Fruit fly (Drosophila melanogaster) whole organism, embryonic: Measurements from ENCODE around the gene CG10508.

Experiments used
- Atf3 ChIP-seq: fragments of 200-800 bp; sonication (Bioruptor generic); optimal IDR thresholded peaks from 3 replicates; lab custom pipeline; 2016; ENCODE audit warnings: missing biosample characterization, missing genetic modification characterization
- Awh ChIP-seq: fragments of 200-800 bp; sonication (Bioruptor generic); IDR thresholded peaks from 2 replicates; pipeline ENCODE4, ENCODE4 v1.3.6; 2022; ENCODE audit warnings: missing biosample characterization, missing genetic modification characterization
- CG1024 ChIP-seq: fragments of 200-800 bp; sonication (Bioruptor generic); IDR thresholded peaks from 2 replicates; pipeline ENCODE4 v1.3.6; 2022; ENCODE audit warnings: missing biosample characterization, missing genetic modification characterization
- CG10543 ChIP-seq: fragments of 200-800 bp; sonication (Bioruptor generic); optimal IDR thresholded peaks from 3 replicates; lab custom pipeline; 2017; ENCODE audit warnings: missing biosample characterization, mild to moderate bottlenecking, missing genetic modification characterization, moderate library complexity
- CG11504 ChIP-seq: fragments of 200-800 bp; sonication (Bioruptor generic); optimal IDR thresholded peaks from 3 replicates; lab custom pipeline; 2019; ENCODE audit warnings: missing biosample characterization, mild to moderate bottlenecking, missing genetic modification characterization, moderate library complexity
- CG12769 ChIP-seq: fragments of 200-800 bp; sonication (Bioruptor generic); optimal IDR thresholded peaks from 2 replicates; lab custom pipeline; 2019; ENCODE audit warnings: missing biosample characterization, mild to moderate bottlenecking, missing genetic modification characterization, moderate library complexity
- CG13624 ChIP-seq: fragments of 200-800 bp; sonication (Bioruptor generic); optimal IDR thresholded peaks from 2 replicates; lab custom pipeline; 2016; ENCODE audit warnings: missing biosample characterization, missing genetic modification characterization
- CG14014 ChIP-seq: fragments of 200-800 bp; sonication (Bioruptor generic); IDR thresholded peaks from 2 replicates; pipeline ENCODE4 v1.3.6; 2022; ENCODE audit warnings: missing biosample characterization, missing genetic modification characterization
- CG15011 ChIP-seq: fragments of 200-800 bp; sonication (Bioruptor generic); optimal IDR thresholded peaks from 3 replicates; lab custom pipeline; 2018; ENCODE audit warnings: missing biosample characterization, mild to moderate bottlenecking, missing genetic modification characterization
- CG15479 ChIP-seq: fragments of 200-800 bp; sonication (Bioruptor generic); optimal IDR thresholded peaks from 3 replicates; lab custom pipeline; 2019; ENCODE audit warnings: missing biosample characterization, mild to moderate bottlenecking, missing genetic modification characterization, moderate library complexity
- CG17568 ChIP-seq: fragments of 200-800 bp; sonication (Bioruptor generic); optimal IDR thresholded peaks from 2 replicates; lab custom pipeline; 2018; ENCODE audit warnings: missing biosample characterization, mild to moderate bottlenecking, missing genetic modification characterization, moderate library complexity
- CG2129 ChIP-seq: fragments of 200-800 bp; sonication (Bioruptor generic); IDR thresholded peaks from 2 replicates; pipeline ENCODE4 v1.3.6; 2022; ENCODE audit warnings: missing biosample characterization, missing genetic modification characterization; ENCODE audit not compliant: partially characterized antibody
- CG30431 ChIP-seq: fragments of 200-800 bp; sonication (Bioruptor generic); optimal IDR thresholded peaks from 2 replicates; lab custom pipeline; 2017; ENCODE audit warnings: missing biosample characterization, missing genetic modification characterization
- CG31365 ChIP-seq: fragments of 200-800 bp; sonication (Bioruptor generic); optimal IDR thresholded peaks from 2 replicates; lab custom pipeline; 2018; ENCODE audit warnings: missing biosample characterization, mild to moderate bottlenecking, missing genetic modification characterization
- CG31441 ChIP-seq: fragments of 200-800 bp; sonication (Bioruptor generic); IDR thresholded peaks from 2 replicates; pipeline ENCODE4 v1.3.6; 2022; ENCODE audit warnings: missing biosample characterization, missing genetic modification characterization
- CG42726 ChIP-seq: fragments of 200-800 bp; sonication (Bioruptor generic); IDR thresholded peaks from 2 replicates; pipeline ENCODE4 v1.3.6; 2022; ENCODE audit warnings: missing biosample characterization, missing genetic modification characterization; ENCODE audit not compliant: partially characterized antibody
- CG4328 ChIP-seq: fragments of 200-800 bp; sonication (Bioruptor generic); optimal IDR thresholded peaks from 3 replicates; lab custom pipeline; 2017; ENCODE audit warnings: missing biosample characterization, missing genetic modification reagents, missing genetic modification characterization
- CG4617 ChIP-seq: fragments of 200-800 bp; sonication (Bioruptor generic); optimal IDR thresholded peaks from 3 replicates; lab custom pipeline; 2016; ENCODE audit warnings: missing biosample characterization, missing genetic modification characterization, borderline replicate concordance
- CG4707 ChIP-seq: fragments of 200-800 bp; sonication (Bioruptor generic); optimal IDR thresholded peaks from 2 replicates; lab custom pipeline; 2018; ENCODE audit warnings: missing biosample characterization, mild to moderate bottlenecking, missing genetic modification characterization, moderate library complexity
- CG5245 ChIP-seq: fragments of 200-800 bp; sonication (Bioruptor generic); optimal IDR thresholded peaks from 3 replicates; lab custom pipeline; 2016; ENCODE audit warnings: missing biosample characterization, missing genetic modification characterization
- CG7271 ChIP-seq: fragments of 200-800 bp; sonication (Bioruptor generic); optimal IDR thresholded peaks from 2 replicates; lab custom pipeline; 2018; ENCODE audit warnings: missing biosample characterization, mild to moderate bottlenecking, missing genetic modification characterization, moderate library complexity
- CG7987 ChIP-seq: fragments of 200-800 bp; sonication (Bioruptor generic); optimal IDR thresholded peaks from 2 replicates; lab custom pipeline; 2018; ENCODE audit warnings: missing biosample characterization, mild to moderate bottlenecking, missing genetic modification characterization, moderate library complexity
- CG8478 ChIP-seq: fragments of >200 bp; optimal IDR thresholded peaks from 2 replicates; lab custom pipeline; 2018
- CG9437 ChIP-seq: fragments of 200-800 bp; sonication (Bioruptor generic); optimal IDR thresholded peaks from 2 replicates; lab custom pipeline; 2018; ENCODE audit warnings: missing biosample characterization, mild to moderate bottlenecking, missing genetic modification characterization
- CG9797 ChIP-seq: fragments of 200-800 bp; sonication (Bioruptor generic); optimal IDR thresholded peaks from 3 replicates; lab custom pipeline; 2018; ENCODE audit warnings: missing biosample characterization, mild to moderate bottlenecking, missing genetic modification characterization
- CG9817 ChIP-seq: fragments of 200-800 bp; sonication (Bioruptor generic); optimal IDR thresholded peaks from 2 replicates; lab custom pipeline; 2018; ENCODE audit warnings: missing biosample characterization, mild to moderate bottlenecking, missing genetic modification characterization, moderate library complexity
- CTCF ChIP-seq: fragments of 200-800 bp; sonication (Bioruptor generic); optimal IDR thresholded peaks from 2 replicates; lab custom pipeline; 2017; ENCODE audit warnings: missing biosample characterization, mild to moderate bottlenecking, missing genetic modification characterization, moderate library complexity
- CkIIα-i1 ChIP-seq: fragments of 200-800 bp; sonication (Bioruptor generic); IDR thresholded peaks from 2 replicates; pipeline ENCODE4 v1.3.6; 2022; ENCODE audit warnings: missing biosample characterization, missing genetic modification characterization
- Eip74EF ChIP-seq, 2 experiments: fragments of 200-800 bp in 1 of 2; fragments of >200 bp in 1 of 2; sonication (Bioruptor generic) in 1 of 2; optimal IDR thresholded peaks; 2 replicates each; lab custom pipeline; 2017 to 2019; ENCODE audit warnings: missing biosample characterization in 2 of 2, missing genetic modification characterization in 2 of 2, mild to moderate bottlenecking in 1 of 2, moderate library complexity in 1 of 2
- H2.0 ChIP-seq: fragments of 200-800 bp; sonication (Bioruptor generic); IDR thresholded peaks from 2 replicates; pipeline ENCODE4 v1.3.6; 2022; ENCODE audit warnings: missing biosample characterization, missing genetic modification characterization
- NFAT ChIP-seq: fragments of 200-800 bp; sonication (Bioruptor generic); IDR thresholded peaks from 2 replicates; pipeline ENCODE4 v1.3.6; 2022; ENCODE audit warnings: missing biosample characterization, missing genetic modification characterization
- Rx ChIP-seq: fragments of 200-800 bp; sonication (Bioruptor generic); IDR thresholded peaks from 2 replicates; pipeline ENCODE4 v1.3.6; 2022; ENCODE audit warnings: missing biosample characterization, missing genetic modification characterization
- Tbp ChIP-seq: fragments of >200 bp; optimal IDR thresholded peaks from 2 replicates; lab custom pipeline; 2018; ENCODE audit warnings: missing biosample characterization, missing genetic modification characterization
- ase ChIP-seq: fragments of 200-800 bp; sonication (Bioruptor generic); IDR thresholded peaks from 3 replicates; pipeline ENCODE4 v1.3.6; 2022; ENCODE audit warnings: missing biosample characterization, missing genetic modification characterization
- bcd ChIP-seq: fragments of 200-800 bp; sonication (Bioruptor generic); optimal IDR thresholded peaks from 2 replicates; lab custom pipeline; 2017; ENCODE audit warnings: missing biosample characterization, mild to moderate bottlenecking, missing genetic modification characterization
- ci ChIP-seq: fragments of 200-800 bp; sonication (Bioruptor generic); IDR thresholded peaks from 3 replicates; pipeline ENCODE4 v1.3.6; 2022; ENCODE audit warnings: missing biosample characterization, missing genetic modification characterization
- emc ChIP-seq: fragments of 200-800 bp; sonication (Bioruptor generic); optimal IDR thresholded peaks from 2 replicates; lab custom pipeline; 2016; ENCODE audit warnings: missing biosample characterization, missing genetic modification characterization
- esg ChIP-seq: fragments of 200-800 bp; sonication (Bioruptor generic); conservative IDR thresholded peaks from 2 replicates; pipeline ENCODE4 v1.3.6; 2022; ENCODE audit warnings: missing biosample characterization, missing genetic modification characterization
- ewg ChIP-seq: fragments of 200-800 bp; sonication (Bioruptor generic); optimal IDR thresholded peaks from 3 replicates; lab custom pipeline; 2017; ENCODE audit warnings: mild to moderate bottlenecking, missing biosample characterization, missing genetic modification reagents, missing genetic modification characterization
- eyg ChIP-seq: fragments of 200-800 bp; sonication (Bioruptor generic); optimal IDR thresholded peaks from 3 replicates; lab custom pipeline; 2016; ENCODE audit warnings: missing biosample characterization, missing genetic modification characterization
- her ChIP-seq: fragments of 200-800 bp; sonication (Bioruptor generic); optimal IDR thresholded peaks from 2 replicates; lab custom pipeline; 2016; ENCODE audit warnings: missing biosample characterization, missing genetic modification characterization
- ro ChIP-seq: fragments of 200-800 bp; sonication (Bioruptor generic); IDR thresholded peaks from 2 replicates; pipeline ENCODE4 v1.3.6; 2022; ENCODE audit warnings: missing biosample characterization, missing genetic modification characterization
- schlank ChIP-seq: fragments of 200-800 bp; sonication (Bioruptor generic); optimal IDR thresholded peaks from 2 replicates; lab custom pipeline; 2018; ENCODE audit warnings: missing biosample characterization, mild to moderate bottlenecking, missing genetic modification characterization
- seq ChIP-seq: fragments of 200-800 bp; sonication (Bioruptor generic); IDR thresholded peaks from 2 replicates; pipeline ENCODE4 v1.3.6; 2022; ENCODE audit warnings: missing biosample characterization, missing genetic modification characterization
- shn ChIP-seq: fragments of 200-800 bp; sonication (Bioruptor generic); optimal IDR thresholded peaks from 3 replicates; lab custom pipeline; 2016; ENCODE audit warnings: missing biosample characterization, missing genetic modification characterization
- sima ChIP-seq: fragments of 200-800 bp; sonication (Bioruptor generic); optimal IDR thresholded peaks from 2 replicates; lab custom pipeline; 2016; ENCODE audit warnings: missing biosample characterization, missing genetic modification characterization
- twi ChIP-seq: fragments of 200-800 bp; optimal IDR thresholded peaks from 2 replicates; lab custom pipeline; 2019; ENCODE audit warnings: missing biosample characterization, mild to moderate bottlenecking, missing genetic modification characterization, moderate library complexity
- vvl ChIP-seq: fragments of 200-800 bp; sonication (Bioruptor generic); IDR thresholded peaks from 2 replicates; pipeline ENCODE4 v1.3.6; 2022; ENCODE audit warnings: missing biosample characterization, missing genetic modification characterization
- zfh1 ChIP-seq: fragments of 200-800 bp; sonication (Bioruptor generic); IDR thresholded peaks from 3 replicates; pipeline ENCODE4 v1.3.6; 2022; ENCODE audit warnings: missing biosample characterization, missing genetic modification characterization

The CG10508 gene

dm6 chr3L:21251381-21251780, 41.4 kb downstream of the CG10508 start (continued):
- TF ChIP-seq CG11504, result peak; percentile 18
- no peak for TF ChIP-seq CG30431 (GFP tag; lab: Kevin White, UChicago)
- no peak for TF ChIP-seq sima (GFP tag; lab: Kevin White, UChicago)
- TF ChIP-seq CG13624 (GFP tag; lab: Kevin White, UChicago), result no peak
- no peak for TF ChIP-seq CG7271 (tag; lab: Kevin White, UChicago)
- TF ChIP-seq CG4328 (GFP tag; lab: Kevin White, UChicago), result no peak
- TF ChIP-seq CG9437, result no peak
- TF ChIP-seq twi (tag; lab: Kevin White, UChicago), result no peak
- no peak for TF ChIP-seq CG15011
- TF ChIP-seq CG9797 (GFP tag; lab: Kevin White, UChicago), result no peak
- no peak for TF ChIP-seq CkIIα-i1 (GFP tag; lab: Robert Waterston, UW)
- TF ChIP-seq zfh1 (GFP tag; lab: Robert Waterston, UW), result peak; percentile 49; the same call in 1 of the 3 replicates
- peak; percentile 28 for TF ChIP-seq shn (GFP tag; lab: Kevin White, UChicago)
- no peak for TF ChIP-seq her (GFP tag; lab: Kevin White, UChicago)
- TF ChIP-seq CG15479, result no peak
- no peak for TF ChIP-seq Rx
- TF ChIP-seq schlank (tag; lab: Kevin White, UChicago), result no peak
- no peak for TF ChIP-seq CG31365 (tag; lab: Kevin White, UChicago)
- no peak for TF ChIP-seq CG8478 (lab: Kevin White, UChicago)
- no peak for TF ChIP-seq CG7987 (GFP tag; lab: Kevin White, UChicago)
- no peak for TF ChIP-seq Atf3 (GFP tag; lab: Kevin White, UChicago)
- no peak for TF ChIP-seq CTCF (GFP tag; lab: Kevin White, UChicago)
- 0 out of 2 replicates have a peak, but pooled peaks have one; percentile 29 for TF ChIP-seq esg
- no peak for TF ChIP-seq CG5245 (GFP tag; lab: Kevin White, UChicago)
- peak; percentile 38; the same call in 1 of the 2 replicates for TF ChIP-seq H2.0 (GFP tag; lab: Robert Waterston, UW)
- TF ChIP-seq CG10543 (GFP tag; lab: Kevin White, UChicago), result peak; percentile 47
- no peak for TF ChIP-seq ewg
- TF ChIP-seq vvl (GFP tag; lab: Robert Waterston, UW), result 0 out of 2 replicates have a peak, but pooled peaks have one; percentile 15
- no peak for TF ChIP-seq emc
- no peak for TF ChIP-seq Tbp (GFP tag; lab: Kevin White, UChicago)
- no peak for TF ChIP-seq bcd (GFP tag; lab: Kevin White, UChicago)
- no peak for TF ChIP-seq CG1024 (GFP tag; lab: Robert Waterston, UW)
- peak; percentile 12 for TF ChIP-seq CG12769
- no peak for TF ChIP-seq CG4707 (GFP tag; lab: Kevin White, UChicago)
- TF ChIP-seq NFAT, result no peak
- 0 out of 3 replicates have a peak, but pooled peaks have one; percentile 19 for TF ChIP-seq ase (GFP tag; lab: Robert Waterston, UW)
- TF ChIP-seq CG31441, result no peak
- 0 out of 2 replicates have a peak, but pooled peaks have one; percentile 20 for TF ChIP-seq CG14014 (GFP tag; lab: Robert Waterston, UW)
- TF ChIP-seq CG17568 (GFP tag; lab: Kevin White, UChicago), result no peak
- no peak for TF ChIP-seq CG9817 (tag; lab: Kevin White, UChicago)
- TF ChIP-seq eyg (GFP tag; lab: Kevin White, UChicago), result no peak
- peak; percentile 38; the same call in 1 of the 2 replicates for TF ChIP-seq seq
- TF ChIP-seq Eip74EF (GFP tag; optimal IDR thresholded peaks at IDR 0.05; lab: Kevin White, UChicago), result no peak
- TF ChIP-seq ci (GFP tag; lab: Robert Waterston, UW), result 0 out of 3 replicates have a peak, but pooled peaks have one; percentile 41
- TF ChIP-seq CG42726, result no peak
- no peak for TF ChIP-seq CG4617 (GFP tag; lab: Kevin White, UChicago)
- TF ChIP-seq CG2129 (GFP tag; lab: Robert Waterston, UW), result no peak
- no peak for TF ChIP-seq ro (GFP tag; lab: Robert Waterston, UW)
- TF ChIP-seq Awh (GFP tag; lab: Robert Waterston, UW), result 0 out of 2 replicates have a peak, but pooled peaks have one; percentile 9
- TF ChIP-seq, all 482 proteins: peak for 94
